Fruit fly (Drosophila melanogaster) whole organism, embryonic: Measurements from ENCODE around the gene CG31467.

Experiments used
- Abd-B ChIP-seq: fragments of 200-800 bp; sonication (Bioruptor generic); optimal IDR thresholded peaks from 2 replicates; lab custom pipeline; 2018; ENCODE audit warnings: missing biosample characterization, mild to moderate bottlenecking, missing genetic modification characterization, moderate library complexity
- Antp ChIP-seq: fragments of 200-800 bp; sonication (Bioruptor generic); optimal IDR thresholded peaks from 3 replicates; lab custom pipeline; 2016; ENCODE audit warnings: missing biosample characterization, missing genetic modification characterization
- B-H2 ChIP-seq: fragments of 200-800 bp; sonication (Bioruptor generic); optimal IDR thresholded peaks from 2 replicates; lab custom pipeline; 2018; ENCODE audit warnings: missing biosample characterization, mild to moderate bottlenecking, missing genetic modification characterization
- Bdp1 ChIP-seq: fragments of 200-800 bp; sonication (Bioruptor generic); optimal IDR thresholded peaks from 3 replicates; lab custom pipeline; 2016; ENCODE audit warnings: missing biosample characterization, missing genetic modification characterization
- CG11093 ChIP-seq: fragments of 200-800 bp; sonication (Bioruptor generic); IDR thresholded peaks from 3 replicates; pipeline ENCODE4 v1.3.6; 2022; ENCODE audit warnings: missing biosample characterization, missing genetic modification characterization
- CG14667 ChIP-seq: fragments of 200-800 bp; sonication (Bioruptor generic); IDR thresholded peaks from 2 replicates; pipeline ENCODE4 v1.3.6; 2022; ENCODE audit warnings: missing biosample characterization, missing genetic modification characterization
- CG17328 ChIP-seq: fragments of 200-800 bp; sonication (Bioruptor generic); IDR thresholded peaks from 2 replicates; pipeline ENCODE4 v1.3.6; 2022; ENCODE audit warnings: missing biosample characterization, missing genetic modification characterization
- CG18599 ChIP-seq: fragments of 200-800 bp; sonication (Bioruptor generic); optimal IDR thresholded peaks from 3 replicates; lab custom pipeline; 2017; ENCODE audit warnings: missing biosample characterization, missing genetic modification characterization, mild to moderate bottlenecking, moderate library complexity, missing genetic modification reagents
- CG2116 ChIP-seq: fragments of 200-800 bp; sonication (Bioruptor generic); optimal IDR thresholded peaks from 3 replicates; lab custom pipeline; 2018; ENCODE audit warnings: missing biosample characterization, mild to moderate bottlenecking, missing genetic modification characterization
- CG2199 ChIP-seq: fragments of 200-800 bp; sonication (Bioruptor generic); IDR thresholded peaks from 3 replicates; pipeline ENCODE4 v1.3.6; 2022; ENCODE audit warnings: missing biosample characterization, missing genetic modification characterization
- CG31224 ChIP-seq: fragments of 200-800 bp; sonication (Bioruptor generic); IDR thresholded peaks from 2 replicates; pipeline ENCODE4 v1.3.6; 2022; ENCODE audit warnings: missing biosample characterization, missing genetic modification characterization
- CG32772 ChIP-seq: fragments of 200-800 bp; sonication (Bioruptor generic); IDR thresholded peaks from 2 replicates; pipeline ENCODE4 v1.3.6; 2022; ENCODE audit warnings: missing biosample characterization, missing genetic modification characterization
- CG3281 ChIP-seq: fragments of 200-800 bp; sonication (Bioruptor generic); optimal IDR thresholded peaks from 3 replicates; lab custom pipeline; 2017; ENCODE audit warnings: missing biosample characterization, mild to moderate bottlenecking, missing genetic modification characterization
- CG33213 ChIP-seq: fragments of 200-800 bp; sonication (Bioruptor generic); optimal IDR thresholded peaks from 3 replicates; lab custom pipeline; 2016; ENCODE audit warnings: missing biosample characterization, missing genetic modification characterization
- CG4360 ChIP-seq: fragments of 200-800 bp; sonication (Bioruptor generic); IDR thresholded peaks from 2 replicates; pipeline ENCODE4 v1.3.6; 2022; ENCODE audit warnings: missing biosample characterization, missing genetic modification characterization
- CG6272 ChIP-seq: fragments of 200-800 bp; sonication (Bioruptor generic); IDR thresholded peaks from 2 replicates; pipeline ENCODE4 v1.3.6; 2022; ENCODE audit warnings: missing biosample characterization, missing genetic modification characterization
- CG8944 ChIP-seq: fragments of 200-800 bp; sonication (Bioruptor generic); optimal IDR thresholded peaks from 3 replicates; lab custom pipeline; 2016; ENCODE audit warnings: missing biosample characterization, missing genetic modification characterization
- CG9932 ChIP-seq: fragments of 200-800 bp; sonication (Bioruptor generic); IDR thresholded peaks from 2 replicates; pipeline ENCODE4 v1.3.6; 2022; ENCODE audit warnings: missing biosample characterization, missing genetic modification characterization
- D ChIP-seq, 2 experiments: fragments of 200-800 bp in 1 of 2; fragments of >200 bp in 1 of 2; sonication (Bioruptor generic) in 1 of 2; optimal IDR thresholded peaks; 2 replicates in 1 of 2; 3 replicates in 1 of 2; lab custom pipeline; 2017; ENCODE audit warnings: mild to moderate bottlenecking in 1 of 2, missing biosample characterization in 1 of 2, missing genetic modification characterization in 1 of 2, missing genetic modification reagents in 1 of 2
- HmgD ChIP-seq: fragments of 200-800 bp; sonication (Bioruptor generic); optimal IDR thresholded peaks from 3 replicates; lab custom pipeline; 2016; ENCODE audit warnings: missing biosample characterization, missing genetic modification characterization
- HmgZ ChIP-seq: fragments of 200-800 bp; sonication (Bioruptor generic); optimal IDR thresholded peaks from 2 replicates; lab custom pipeline; 2018; ENCODE audit warnings: missing biosample characterization, mild to moderate bottlenecking, missing genetic modification characterization
- Hmx ChIP-seq: fragments of 200-800 bp; sonication (Bioruptor generic); optimal IDR thresholded peaks from 2 replicates; lab custom pipeline; 2016; ENCODE audit warnings: missing biosample characterization, missing genetic modification characterization
- Lim3 ChIP-seq: fragments of 200-800 bp; sonication (Bioruptor generic); IDR thresholded peaks from 2 replicates; pipeline ENCODE4 v1.3.6; 2022; ENCODE audit warnings: missing biosample characterization, missing genetic modification characterization
- MBD-R2 ChIP-seq: fragments of 200-800 bp; sonication (Bioruptor generic); IDR thresholded peaks from 2 replicates; pipeline ENCODE4 v1.3.6; 2022; ENCODE audit warnings: missing biosample characterization, missing genetic modification characterization
- Med ChIP-seq: fragments of 200-800 bp; sonication (Bioruptor generic); peaks from one replicate; lab custom pipeline; 2016; ENCODE audit warnings: missing biosample characterization, missing genetic modification characterization, mild to moderate bottlenecking, inconsistent platforms, moderate library complexity
- Mes4 ChIP-seq: fragments of 200-800 bp; sonication (Bioruptor generic); optimal IDR thresholded peaks from 2 replicates; lab custom pipeline; 2016; ENCODE audit warnings: missing biosample characterization, missing genetic modification characterization
- Sry-β ChIP-seq: fragments of 200-800 bp; sonication (Bioruptor generic); optimal IDR thresholded peaks from 2 replicates; lab custom pipeline; 2018; ENCODE audit warnings: missing biosample characterization, mild to moderate bottlenecking, missing genetic modification characterization, moderate library complexity
- Ssrp ChIP-seq: fragments of 200-800 bp; sonication (Bioruptor generic); optimal IDR thresholded peaks from 2 replicates; lab custom pipeline; 2018; ENCODE audit warnings: missing biosample characterization, mild to moderate bottlenecking, missing genetic modification characterization, moderate library complexity
- ac ChIP-seq: fragments of 200-800 bp; sonication (Bioruptor generic); optimal IDR thresholded peaks from 3 replicates; lab custom pipeline; 2017; ENCODE audit warnings: missing biosample characterization, mild to moderate bottlenecking, missing genetic modification characterization
- bbx ChIP-seq: fragments of 200-800 bp; sonication (Bioruptor generic); IDR thresholded peaks from 2 replicates; pipeline ENCODE4 v1.3.6; 2022; ENCODE audit warnings: missing biosample characterization, missing genetic modification characterization; ENCODE audit not compliant: partially characterized antibody
- bcd ChIP-seq: fragments of 200-800 bp; sonication (Bioruptor generic); optimal IDR thresholded peaks from 2 replicates; lab custom pipeline; 2017; ENCODE audit warnings: missing biosample characterization, mild to moderate bottlenecking, missing genetic modification characterization
- caup ChIP-seq: fragments of 200-800 bp; sonication (Bioruptor generic); optimal IDR thresholded peaks from 3 replicates; lab custom pipeline; 2017; ENCODE audit warnings: missing biosample characterization, mild to moderate bottlenecking, missing genetic modification characterization, moderate library complexity; ENCODE audit not compliant: severe bottlenecking
- eve ChIP-seq, 2 experiments: fragments of >200 bp; optimal IDR thresholded peaks; 2 replicates each; lab custom pipeline; 2017; ENCODE audit warnings: missing biosample characterization in 2 of 2, missing genetic modification characterization in 2 of 2
- gem ChIP-seq: fragments of 200-800 bp; sonication (Bioruptor generic); optimal IDR thresholded peaks from 2 replicates; lab custom pipeline; 2019; ENCODE audit warnings: missing biosample characterization, mild to moderate bottlenecking, missing genetic modification characterization, moderate library complexity
- insv ChIP-seq, 2 experiments: fragments of 200-800 bp; sonication (Bioruptor generic); optimal IDR thresholded peaks; 3 replicates each; lab custom pipeline; 2016 to 2018; ENCODE audit warnings: missing biosample characterization in 2 of 2, missing genetic modification characterization in 2 of 2
- jigr1 ChIP-seq: fragments of 200-800 bp; sonication (Bioruptor generic); IDR thresholded peaks from 3 replicates; pipeline ENCODE4 v1.3.6; 2022; ENCODE audit warnings: missing biosample characterization, missing genetic modification characterization
- ken ChIP-seq: fragments of 200-800 bp; sonication (Bioruptor generic); IDR thresholded peaks from 3 replicates; pipeline ENCODE4 v1.3.6; 2022; ENCODE audit warnings: missing biosample characterization, missing genetic modification characterization
- lab ChIP-seq: fragments of 200-800 bp; sonication (Bioruptor generic); optimal IDR thresholded peaks from 3 replicates; lab custom pipeline; 2017; ENCODE audit warnings: missing biosample characterization, missing genetic modification characterization, mild to moderate bottlenecking, moderate library complexity, missing genetic modification reagents
- lilli ChIP-seq: fragments of 200-800 bp; sonication (Bioruptor generic); optimal IDR thresholded peaks from 3 replicates; lab custom pipeline; 2016; ENCODE audit warnings: missing biosample characterization, missing genetic modification characterization
- lmd ChIP-seq: fragments of 200-800 bp; sonication (Bioruptor generic); IDR thresholded peaks from 2 replicates; pipeline ENCODE4 v1.3.6; 2022; ENCODE audit warnings: missing biosample characterization, missing genetic modification characterization
- lola ChIP-seq, 3 experiments: fragments of >200 bp in 2 of 3; fragments of 200-800 bp in 1 of 3; sonication (Bioruptor generic) in 1 of 3; optimal IDR thresholded peaks; 2 replicates each; lab custom pipeline; 2017 to 2019; ENCODE audit warnings: missing biosample characterization in 3 of 3, missing genetic modification characterization in 3 of 3, mild to moderate bottlenecking in 1 of 3, moderate library complexity in 1 of 3
- otp ChIP-seq: fragments of 200-800 bp; sonication (Bioruptor generic); IDR thresholded peaks from 3 replicates; pipeline ENCODE4, ENCODE4 v1.3.6; 2022; ENCODE audit warnings: missing biosample characterization, missing genetic modification characterization
- p53 ChIP-seq: fragments of 200-800 bp; sonication (Bioruptor generic); optimal IDR thresholded peaks from 2 replicates; lab custom pipeline; 2016; ENCODE audit warnings: missing biosample characterization, missing genetic modification characterization
- pita ChIP-seq: fragments of 200-800 bp; sonication (Bioruptor generic); optimal IDR thresholded peaks from 2 replicates; lab custom pipeline; 2017; ENCODE audit warnings: missing biosample characterization, mild to moderate bottlenecking, missing genetic modification characterization
- seq ChIP-seq: fragments of 200-800 bp; sonication (Bioruptor generic); IDR thresholded peaks from 2 replicates; pipeline ENCODE4 v1.3.6; 2022; ENCODE audit warnings: missing biosample characterization, missing genetic modification characterization
- sna ChIP-seq: fragments of 200-800 bp; sonication (Bioruptor generic); IDR thresholded peaks from 2 replicates; pipeline ENCODE4 v1.3.6; 2022; ENCODE audit warnings: missing biosample characterization, missing genetic modification characterization; ENCODE audit not compliant: partially characterized antibody
- tin ChIP-seq: fragments of 200-800 bp; sonication (Bioruptor generic); optimal IDR thresholded peaks from 3 replicates; lab custom pipeline; 2016; ENCODE audit warnings: missing biosample characterization, missing genetic modification characterization
- tio ChIP-seq: fragments of 200-800 bp; sonication (Bioruptor generic); optimal IDR thresholded peaks from 2 replicates; lab custom pipeline; 2017; ENCODE audit warnings: missing biosample characterization, missing genetic modification characterization, inconsistent platforms
- trh ChIP-seq: fragments of 200-800 bp; sonication (Bioruptor generic); optimal IDR thresholded peaks from 2 replicates; lab custom pipeline; 2016; ENCODE audit warnings: missing biosample characterization, missing genetic modification characterization
- usp ChIP-seq: fragments of >200 bp; optimal IDR thresholded peaks from 2 replicates; lab custom pipeline; 2017; ENCODE audit warnings: missing biosample characterization, missing genetic modification characterization
- zfh1 ChIP-seq: fragments of 200-800 bp; sonication (Bioruptor generic); IDR thresholded peaks from 3 replicates; pipeline ENCODE4 v1.3.6; 2022; ENCODE audit warnings: missing biosample characterization, missing genetic modification characterization

Gene CG31467

dm6 chr3R:10696371-10696777, 10.3 kb downstream of the CG31467 start, which contains the start of the genes pug, CG14683 and CG46459 (continued):
- TF ChIP-seq CG32772 (GFP tag; lab: Robert Waterston, UW) = no peak
- no peak for TF ChIP-seq zfh1 (GFP tag; lab: Robert Waterston, UW)
- peak; percentile 24 for TF ChIP-seq HmgZ (tag; lab: Kevin White, UChicago)
- peak; percentile 43 for TF ChIP-seq caup
- no peak for TF ChIP-seq CG11093 (GFP tag; lab: Robert Waterston, UW)
- TF ChIP-seq CG3281 = peak; percentile 41
- TF ChIP-seq tin (GFP tag; lab: Kevin White, UChicago) = peak; percentile 36
- TF ChIP-seq Mes4 = no peak
- TF ChIP-seq CG9932 (GFP tag; lab: Robert Waterston, UW) = peak; percentile 70
- no peak for TF ChIP-seq seq
- no peak for TF ChIP-seq CG2199 (GFP tag; lab: Robert Waterston, UW)
- no peak for TF ChIP-seq D (optimal IDR thresholded peaks at IDR 0.05; lab: Kevin White, UChicago)
- no peak for TF ChIP-seq D (GFP tag; optimal IDR thresholded peaks at IDR 0.05; lab: Kevin White, UChicago)
- peak; percentile 24 for TF ChIP-seq p53 (GFP tag; lab: Kevin White, UChicago)
- no peak for TF ChIP-seq Lim3 (GFP tag; lab: Robert Waterston, UW)
- TF ChIP-seq Ssrp (tag; lab: Kevin White, UChicago) = no peak
- TF ChIP-seq Antp (GFP tag; lab: Kevin White, UChicago) = peak; percentile 64
- TF ChIP-seq pita (GFP tag; lab: Kevin White, UChicago) = no peak
- peak; percentile 75 for TF ChIP-seq CG2116 (GFP tag; lab: Kevin White, UChicago)
- TF ChIP-seq bbx (GFP tag; lab: Robert Waterston, UW) = peak; percentile 95
- TF ChIP-seq gem (tag; lab: Kevin White, UChicago) = peak; percentile 49
- no peak for TF ChIP-seq Abd-B (GFP tag; lab: Kevin White, UChicago)
- no peak for TF ChIP-seq insv (GFP tag; optimal IDR thresholded peaks at IDR 0.05; lab: Kevin White, UChicago)
- no peak for TF ChIP-seq jigr1 (GFP tag; lab: Robert Waterston, UW)
- no peak for TF ChIP-seq ken (GFP tag; lab: Robert Waterston, UW)
- no peak for TF ChIP-seq CG17328
- no peak for TF ChIP-seq CG14667 (GFP tag; lab: Robert Waterston, UW)
- TF ChIP-seq eve (GFP tag; optimal IDR thresholded peaks at IDR 0.05; lab: Kevin White, UChicago) = no peak
- no peak for TF ChIP-seq Sry-β (GFP tag; lab: Kevin White, UChicago)
- TF ChIP-seq otp (GFP tag; lab: Robert Waterston, UW) = no peak
- peak; percentile 14 for TF ChIP-seq B-H2 (GFP tag; lab: Kevin White, UChicago)
- TF ChIP-seq lab = peak; percentile 42
- TF ChIP-seq CG33213 (GFP tag; lab: Kevin White, UChicago) = no peak
- no peak for TF ChIP-seq HmgD (GFP tag; lab: Kevin White, UChicago)
- peak; percentile 8; the same call in 1 of the 2 replicates for TF ChIP-seq CG4360 (GFP tag; lab: Robert Waterston, UW)
- peak; percentile 31 for TF ChIP-seq CG18599 (GFP tag; lab: Kevin White, UChicago)
- TF ChIP-seq CG8944 (GFP tag; lab: Kevin White, UChicago) = peak; percentile 32
- TF ChIP-seq lmd (GFP tag; lab: Robert Waterston, UW) = no peak
- TF ChIP-seq lola (GFP tag; optimal IDR thresholded peaks at IDR 0.05; lab: Kevin White, UChicago) = peak in 1 of 3 experiments; percentile 26
- no peak for TF ChIP-seq ac (GFP tag; lab: Kevin White, UChicago)
- no peak for TF ChIP-seq trh (GFP tag; lab: Kevin White, UChicago)
- TF ChIP-seq sna = peak; percentile 99
- TF ChIP-seq Med (GFP tag; lab: Kevin White, UChicago) = peak; percentile 97
- no peak for TF ChIP-seq tio (GFP tag; lab: Kevin White, UChicago)
- TF ChIP-seq usp = no peak
- 0 out of 2 replicates have a peak, but pooled peaks have one; percentile 16 for TF ChIP-seq CG31224
- no peak; the same call in 1 of the 2 replicates for TF ChIP-seq CG6272 (GFP tag; lab: Robert Waterston, UW)
- peak; percentile 74 for TF ChIP-seq lilli (GFP tag; lab: Kevin White, UChicago)
- TF ChIP-seq Bdp1 = no peak
- peak; percentile 10 for TF ChIP-seq Hmx
- TF ChIP-seq bcd (GFP tag; lab: Kevin White, UChicago) = peak; percentile 16
- peak; percentile 35; the same call in 1 of the 2 replicates for TF ChIP-seq MBD-R2
